Worm (Caenorhabditis elegans): ENCODE measurements around the gene dop-3.

The dop-3 gene

ce11 chrX:6518537-6518936, 51.0 kb downstream of the dop-3 start, which contains the start of gene ets-4 (continued):
- TF ChIP-seq ctbp-1 (GFP tag; IDR thresholded peaks at IDR 0.05) (no peak), mxl-2 (GFP tag; conservative IDR thresholded peaks at IDR 0.05) (no peak), nhr-42 (GFP tag; IDR thresholded peaks at IDR 0.05) (no peak), daf-12 (tag; optimal IDR thresholded peaks at IDR 0.05) (no peak), ceh-32 (tag; optimal IDR thresholded peaks at IDR 0.05; ENCODE audit: poor library complexity) (no peak), nhr-102 (tag; optimal IDR thresholded peaks at IDR 0.05) (peak; percentile 86), lin-13 (GFP tag; optimal IDR thresholded peaks at IDR 0.05) (peak; percentile 9), T26A8.4 (GFP tag; IDR thresholded peaks at IDR 0.05) (0 out of 2 replicates have a peak, but pooled peaks have one; percentile 31), Y5F2A.4 (GFP tag; optimal IDR thresholded peaks at IDR 0.05) (no peak), dpl-1 (GFP tag; optimal IDR thresholded peaks at IDR 0.05) (no peak), dve-1 (tag; optimal IDR thresholded peaks at IDR 0.05; ENCODE audit: insufficient read depth) (peak; percentile 86), nhr-11 (tag; optimal IDR thresholded peaks at IDR 0.05) (no peak), aly-2 (tag; optimal IDR thresholded peaks at IDR 0.05) (no peak), saeg-2 (GFP tag; IDR thresholded peaks at IDR 0.05) (0 out of 2 replicates have a peak, but pooled peaks have one; percentile 55), nhr-28 (tag; optimal IDR thresholded peaks at IDR 0.05) (peak; percentile 86), hif-1 (tag; optimal IDR thresholded peaks at IDR 0.05) (peak in 1 of 2 experiments; percentile 28), tag-97 (GFP tag; IDR thresholded peaks at IDR 0.05) (no peak), vab-7 (GFP tag; IDR thresholded peaks at IDR 0.05) (no peak), daf-19 (GFP tag; conservative IDR thresholded peaks at IDR 0.05) (no peak), nhr-10 (tag; optimal IDR thresholded peaks at IDR 0.05) (no peak), spr-1 (tag; optimal IDR thresholded peaks at IDR 0.05) (no peak), rbr-2 (tag; optimal IDR thresholded peaks at IDR 0.05) (no peak), jun-1 (tag; optimal IDR thresholded peaks at IDR 0.05) (no peak), madf-9 (GFP tag; conservative IDR thresholded peaks at IDR 0.05) (no peak), F49E8.2 (tag; optimal IDR thresholded peaks at IDR 0.05; ENCODE audit: borderline replicate concordance) (no peak), unc-62 (GFP tag; optimal IDR thresholded peaks at IDR 0.05 in 1 of 2) (peak in 1 of 2 experiments; percentile 78), unc-62 (tag; optimal IDR thresholded peaks at IDR 0.05) (no peak), dmd-9 (GFP tag; IDR thresholded peaks at IDR 0.05) (no peak), nhr-76 (tag; optimal IDR thresholded peaks at IDR 0.05) (no peak), zip-2 (tag; optimal IDR thresholded peaks at IDR 0.05) (no peak), R02D3.7 (tag; optimal IDR thresholded peaks at IDR 0.05) (no peak), nhr-6 (tag; optimal IDR thresholded peaks at IDR 0.05) (peak; percentile 13), lim-7 (GFP tag; IDR thresholded peaks at IDR 0.05) (no peak), egl-27 (tag; optimal IDR thresholded peaks at IDR 0.05) (no peak), zag-1 (tag; optimal IDR thresholded peaks at IDR 0.05) (no peak), sdz-12 (GFP tag; optimal IDR thresholded peaks at IDR 0.05) (no peak), hlh-11 (tag; optimal IDR thresholded peaks at IDR 0.05) (peak; percentile 94), nhr-77 (tag; optimal IDR thresholded peaks at IDR 0.05) (peak; percentile 46), hlh-30 (tag; optimal IDR thresholded peaks at IDR 0.05; ENCODE audit: insufficient read depth) (peak; percentile 83), lin-15B (tag; optimal IDR thresholded peaks at IDR 0.05) (no peak), lin-29 (GFP tag; IDR thresholded peaks at IDR 0.05) (no peak), pqm-1 (tag; optimal IDR thresholded peaks at IDR 0.05) (peak; percentile 90), ceh-28 (tag; optimal IDR thresholded peaks at IDR 0.05) (no peak), mdt-29 (GFP tag; IDR thresholded peaks at IDR 0.05) (peak; percentile 54; the same call in 1 of the 2 replicates), zfp-3 (GFP tag; conservative IDR thresholded peaks at IDR 0.05) (no peak), duxl-1 (tag; optimal IDR thresholded peaks at IDR 0.05; ENCODE audit: poor library complexity) (peak; percentile 2), ceh-82 (tag; optimal IDR thresholded peaks at IDR 0.05) (no peak), Y48G9A.11 (GFP tag; IDR thresholded peaks at IDR 0.05) (no peak), egl-43 (GFP tag; IDR thresholded peaks at IDR 0.05) (no peak), ceh-44 (GFP tag; IDR thresholded peaks at IDR 0.05) (no peak), ztf-11 (tag; optimal IDR thresholded peaks at IDR 0.05) (no peak), nhr-237 (tag; optimal IDR thresholded peaks at IDR 0.05) (no peak), F44E2.7 (GFP tag; IDR thresholded peaks at IDR 0.05) (no peak)

All from whole organism, L4 larva.